Fruit fly (Drosophila melanogaster) whole organism, embryonic: ENCODE data around the gene CG16978.
A peak's percentile ranks its signal among the peaks of the same experiment; 100 is the strongest.

Experiments used
- ATbp ChIP-seq: fragments of 200-800 bp; sonication (Bioruptor generic); optimal IDR thresholded peaks from 2 replicates; lab custom pipeline; 2017; ENCODE audit warnings: missing biosample characterization, mild to moderate bottlenecking, missing genetic modification characterization, missing genetic modification reagents
- CG14050 ChIP-seq: fragments of 200-800 bp; sonication (Bioruptor generic); IDR thresholded peaks from 3 replicates; pipeline ENCODE4 v1.3.6; 2022; ENCODE audit warnings: missing biosample characterization, missing genetic modification characterization
- CG17361 ChIP-seq: fragments of 200-800 bp; sonication (Bioruptor generic); IDR thresholded peaks from 3 replicates; pipeline ENCODE4 v1.3.6; 2022; ENCODE audit warnings: missing biosample characterization, missing genetic modification characterization
- CG17568 ChIP-seq: fragments of 200-800 bp; sonication (Bioruptor generic); optimal IDR thresholded peaks from 2 replicates; lab custom pipeline; 2018; ENCODE audit warnings: missing biosample characterization, mild to moderate bottlenecking, missing genetic modification characterization, moderate library complexity
- CG17829 ChIP-seq: fragments of 200-800 bp; optimal IDR thresholded peaks from 2 replicates; lab custom pipeline; 2019; ENCODE audit warnings: missing biosample characterization, mild to moderate bottlenecking, missing genetic modification characterization, moderate library complexity
- CG31365 ChIP-seq: fragments of 200-800 bp; sonication (Bioruptor generic); optimal IDR thresholded peaks from 2 replicates; lab custom pipeline; 2018; ENCODE audit warnings: missing biosample characterization, mild to moderate bottlenecking, missing genetic modification characterization
- CG4707 ChIP-seq: fragments of 200-800 bp; sonication (Bioruptor generic); optimal IDR thresholded peaks from 2 replicates; lab custom pipeline; 2018; ENCODE audit warnings: missing biosample characterization, mild to moderate bottlenecking, missing genetic modification characterization, moderate library complexity
- CG5953 ChIP-seq: fragments of 200-800 bp; sonication (Bioruptor generic); IDR thresholded peaks from 2 replicates; pipeline ENCODE4 v1.3.6; 2022; ENCODE audit warnings: missing biosample characterization, missing genetic modification characterization
- CG6791 ChIP-seq: fragments of 200-800 bp; sonication (Bioruptor generic); IDR thresholded peaks from 3 replicates; pipeline ENCODE4 v1.3.6; 2022; ENCODE audit warnings: missing biosample characterization, missing genetic modification characterization; ENCODE audit not compliant: partially characterized antibody
- CG7786 ChIP-seq: fragments of 200-800 bp; sonication (Bioruptor generic); optimal IDR thresholded peaks from 2 replicates; lab custom pipeline; 2016; ENCODE audit warnings: missing biosample characterization, missing genetic modification characterization
- CG7928 ChIP-seq: fragments of 200-800 bp; sonication (Bioruptor generic); optimal IDR thresholded peaks from 2 replicates; lab custom pipeline; 2017; ENCODE audit warnings: missing biosample characterization, mild to moderate bottlenecking, missing genetic modification characterization
- CG7963 ChIP-seq: fragments of 200-800 bp; sonication (Bioruptor generic); IDR thresholded peaks from 3 replicates; pipeline ENCODE4 v1.3.6; 2022; ENCODE audit warnings: missing biosample characterization, missing genetic modification characterization; ENCODE audit not compliant: partially characterized antibody
- CG7987 ChIP-seq: fragments of 200-800 bp; sonication (Bioruptor generic); optimal IDR thresholded peaks from 2 replicates; lab custom pipeline; 2018; ENCODE audit warnings: missing biosample characterization, mild to moderate bottlenecking, missing genetic modification characterization, moderate library complexity
- CHES-1-like ChIP-seq: fragments of 200-800 bp; sonication (Bioruptor generic); optimal IDR thresholded peaks from 2 replicates; lab custom pipeline; 2016; ENCODE audit warnings: missing biosample characterization, missing genetic modification characterization
- CoRest ChIP-seq: fragments of 200-800 bp; sonication (Bioruptor generic); optimal IDR thresholded peaks from 3 replicates; lab custom pipeline; 2018; ENCODE audit warnings: missing biosample characterization, mild to moderate bottlenecking, missing genetic modification characterization, moderate library complexity
- Dad ChIP-seq: fragments of 200-800 bp; sonication (Bioruptor generic); optimal IDR thresholded peaks from 3 replicates; lab custom pipeline; 2016; ENCODE audit warnings: missing biosample characterization, missing genetic modification characterization
- Dfd ChIP-seq, 2 experiments: fragments of >200 bp; optimal IDR thresholded peaks; 2 replicates each; lab custom pipeline; 2017; ENCODE audit warnings: missing biosample characterization in 2 of 2, missing genetic modification characterization in 2 of 2
- Gug ChIP-seq: fragments of 200-800 bp; sonication (Bioruptor generic); IDR thresholded peaks from 4 replicates; pipeline ENCODE4 v1.3.6; 2022; ENCODE audit warnings: missing biosample characterization, missing genetic modification characterization
- HLH3B ChIP-seq: fragments of 200-800 bp; sonication (Bioruptor generic); IDR thresholded peaks from 2 replicates; pipeline ENCODE4 v1.3.6; 2022; ENCODE audit warnings: missing biosample characterization, missing genetic modification characterization
- HLH4C ChIP-seq: fragments of 200-800 bp; sonication (Bioruptor generic); IDR thresholded peaks from 3 replicates; pipeline ENCODE4 v1.3.6; 2022; ENCODE audit warnings: missing biosample characterization, missing genetic modification characterization; ENCODE audit not compliant: partially characterized antibody
- HLH54F ChIP-seq: fragments of 200-800 bp; sonication (Bioruptor generic); optimal IDR thresholded peaks from 3 replicates; lab custom pipeline; 2016; ENCODE audit warnings: missing biosample characterization, missing genetic modification characterization
- Hey ChIP-seq: fragments of 200-800 bp; sonication (Bioruptor generic); optimal IDR thresholded peaks from 3 replicates; lab custom pipeline; 2018; ENCODE audit warnings: missing biosample characterization, mild to moderate bottlenecking, missing genetic modification characterization
- Kr ChIP-seq: fragments of 200-800 bp; sonication (Bioruptor generic); optimal IDR thresholded peaks from 2 replicates; lab custom pipeline; 2017; ENCODE audit warnings: missing biosample characterization, mild to moderate bottlenecking, missing genetic modification characterization
- Mes4 ChIP-seq: fragments of 200-800 bp; sonication (Bioruptor generic); optimal IDR thresholded peaks from 2 replicates; lab custom pipeline; 2016; ENCODE audit warnings: missing biosample characterization, missing genetic modification characterization
- Sox100B ChIP-seq: fragments of 200-800 bp; sonication (Bioruptor generic); optimal IDR thresholded peaks from 3 replicates; lab custom pipeline; 2018; ENCODE audit warnings: missing biosample characterization, mild to moderate bottlenecking, missing genetic modification characterization
- Xbp1 ChIP-seq: fragments of 200-800 bp; sonication (Bioruptor generic); optimal IDR thresholded peaks from 3 replicates; lab custom pipeline; 2016; ENCODE audit warnings: missing biosample characterization, mild to moderate bottlenecking, missing genetic modification characterization
- Xrp1 ChIP-seq: fragments of 200-800 bp; sonication (Bioruptor generic); IDR thresholded peaks from 2 replicates; pipeline ENCODE4 v1.3.6; 2022; ENCODE audit warnings: missing biosample characterization, missing genetic modification characterization
- ara ChIP-seq: fragments of 200-800 bp; sonication (Bioruptor generic); IDR thresholded peaks from 2 replicates; pipeline ENCODE4 v1.3.6; 2022; ENCODE audit warnings: missing biosample characterization, missing genetic modification characterization
- bbx ChIP-seq: fragments of 200-800 bp; sonication (Bioruptor generic); IDR thresholded peaks from 2 replicates; pipeline ENCODE4 v1.3.6; 2022; ENCODE audit warnings: missing biosample characterization, missing genetic modification characterization; ENCODE audit not compliant: partially characterized antibody
- dimm ChIP-seq: fragments of 200-800 bp; sonication (Bioruptor generic); IDR thresholded peaks from 2 replicates; pipeline ENCODE4 v1.3.6; 2022; ENCODE audit warnings: missing biosample characterization, missing genetic modification characterization
- dpn ChIP-seq, 2 experiments: fragments of 200-800 bp; sonication (Bioruptor generic); optimal IDR thresholded peaks; 3 replicates each; lab custom pipeline; 2016; ENCODE audit warnings: missing biosample characterization in 2 of 2, missing genetic modification characterization in 2 of 2
- esg ChIP-seq: fragments of 200-800 bp; sonication (Bioruptor generic); conservative IDR thresholded peaks from 2 replicates; pipeline ENCODE4 v1.3.6; 2022; ENCODE audit warnings: missing biosample characterization, missing genetic modification characterization
- eve ChIP-seq, 2 experiments: fragments of >200 bp; optimal IDR thresholded peaks; 2 replicates each; lab custom pipeline; 2017; ENCODE audit warnings: missing biosample characterization in 2 of 2, missing genetic modification characterization in 2 of 2
- ewg ChIP-seq: fragments of 200-800 bp; sonication (Bioruptor generic); optimal IDR thresholded peaks from 3 replicates; lab custom pipeline; 2017; ENCODE audit warnings: mild to moderate bottlenecking, missing biosample characterization, missing genetic modification reagents, missing genetic modification characterization
- grau ChIP-seq: fragments of 200-800 bp; optimal IDR thresholded peaks from 3 replicates; lab custom pipeline; 2019; ENCODE audit warnings: missing biosample characterization, mild to moderate bottlenecking, missing genetic modification characterization, moderate library complexity
- grn ChIP-seq: fragments of 200-800 bp; sonication (Bioruptor generic); optimal IDR thresholded peaks from 3 replicates; lab custom pipeline; 2017; ENCODE audit warnings: missing biosample characterization, missing genetic modification characterization
- hbn ChIP-seq: fragments of 200-800 bp; sonication (Bioruptor generic); IDR thresholded peaks from 2 replicates; pipeline ENCODE4 v1.3.6; 2022; ENCODE audit warnings: missing biosample characterization, missing genetic modification characterization; ENCODE audit not compliant: partially characterized antibody
- jumu ChIP-seq: fragments of 200-800 bp; sonication (Bioruptor generic); optimal IDR thresholded peaks from 3 replicates; lab custom pipeline; 2016; ENCODE audit warnings: missing biosample characterization, missing genetic modification characterization
- kah ChIP-seq: fragments of 200-800 bp; sonication (Bioruptor generic); optimal IDR thresholded peaks from 2 replicates; lab custom pipeline; 2018; ENCODE audit warnings: missing biosample characterization, mild to moderate bottlenecking, missing genetic modification characterization
- kay ChIP-seq: fragments of 200-800 bp; sonication (Bioruptor generic); optimal IDR thresholded peaks from 2 replicates; lab custom pipeline; 2016; ENCODE audit warnings: missing biosample characterization, missing genetic modification characterization
- knrl ChIP-seq: fragments of 200-800 bp; sonication (Bioruptor generic); IDR thresholded peaks from 3 replicates; pipeline ENCODE4 v1.3.6; 2022; ENCODE audit warnings: missing biosample characterization, missing genetic modification characterization; ENCODE audit not compliant: partially characterized antibody
- lilli ChIP-seq: fragments of 200-800 bp; sonication (Bioruptor generic); optimal IDR thresholded peaks from 3 replicates; lab custom pipeline; 2016; ENCODE audit warnings: missing biosample characterization, missing genetic modification characterization
- luna ChIP-seq: fragments of 200-800 bp; sonication (Bioruptor generic); optimal IDR thresholded peaks from 2 replicates; lab custom pipeline; 2016; ENCODE audit warnings: missing biosample characterization, missing genetic modification characterization
- mld ChIP-seq: fragments of 200-800 bp; sonication (Bioruptor generic); IDR thresholded peaks from 3 replicates; pipeline ENCODE4 v1.3.6; 2022; ENCODE audit warnings: missing biosample characterization, missing genetic modification characterization; ENCODE audit not compliant: partially characterized antibody
- pb ChIP-seq: fragments of 200-800 bp; sonication (Bioruptor generic); optimal IDR thresholded peaks from 3 replicates; lab custom pipeline; 2016; ENCODE audit warnings: missing biosample characterization, missing genetic modification characterization
- sna ChIP-seq: fragments of 200-800 bp; sonication (Bioruptor generic); IDR thresholded peaks from 2 replicates; pipeline ENCODE4 v1.3.6; 2022; ENCODE audit warnings: missing biosample characterization, missing genetic modification characterization; ENCODE audit not compliant: partially characterized antibody
- stc ChIP-seq: fragments of 200-800 bp; sonication (Bioruptor generic); IDR thresholded peaks from 2 replicates; pipeline ENCODE4 v1.3.6; 2022; ENCODE audit warnings: missing biosample characterization, missing genetic modification characterization
- zf30C ChIP-seq: fragments of 200-800 bp; sonication (Bioruptor generic); optimal IDR thresholded peaks from 3 replicates; lab custom pipeline; 2018; ENCODE audit warnings: missing biosample characterization, mild to moderate bottlenecking, missing genetic modification characterization

Gene CG16978

DNA sequence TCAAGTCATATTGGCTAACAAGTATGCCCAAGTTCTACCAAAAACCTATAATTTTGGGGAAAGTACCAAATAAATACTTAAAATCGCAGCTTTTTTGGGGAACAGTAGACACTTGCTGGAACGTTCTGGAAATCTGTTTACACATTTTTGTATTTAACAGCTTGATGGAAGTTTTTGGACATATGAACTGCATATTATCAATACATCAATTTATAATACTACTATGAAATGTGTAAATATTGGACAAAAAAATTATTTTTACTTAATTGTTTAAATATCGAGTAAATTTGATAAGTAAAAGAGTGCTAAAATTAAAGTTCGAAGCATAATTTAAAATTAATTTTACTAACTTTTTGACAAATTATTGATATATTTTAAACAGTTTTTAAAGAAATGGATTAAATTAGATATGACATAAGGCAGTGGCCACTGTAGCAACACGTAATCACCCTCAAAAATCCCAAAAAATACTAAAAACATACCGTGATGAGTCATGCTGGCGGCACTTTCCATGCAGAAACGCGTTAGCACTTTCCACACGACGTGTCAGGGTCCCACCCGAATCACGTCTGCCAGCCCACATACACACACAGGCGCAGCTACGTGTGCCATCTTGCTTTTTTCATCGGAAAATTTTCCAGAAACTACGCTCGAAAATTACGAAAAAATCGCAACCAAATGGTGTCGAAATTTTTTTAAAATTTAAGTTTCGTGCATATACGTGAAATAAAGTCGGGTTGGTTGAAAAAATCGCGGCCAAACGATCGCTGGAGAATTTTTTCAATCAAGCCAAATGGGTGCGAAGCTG is 21.8 kb upstream of the CG16978 start, which contains the start of gene Sirt1 (continued):
- TF ChIP-seq zf30C (GFP tag; lab: Kevin White, UChicago) (no peak), pb (GFP tag; lab: Kevin White, UChicago) (no peak), Sox100B (GFP tag; lab: Kevin White, UChicago) (no peak), CG31365 (peak; percentile 29), Mes4 (GFP tag; lab: Kevin White, UChicago) (no peak), jumu (GFP tag; lab: Kevin White, UChicago) (peak; percentile 22), CG4707 (GFP tag; lab: Kevin White, UChicago) (no peak), CG17568 (GFP tag; lab: Kevin White, UChicago) (peak; percentile 35), knrl (GFP tag; lab: Robert Waterston, UW) (peak; percentile 32; the same call in 1 of the 3 replicates), ara (GFP tag; lab: Robert Waterston, UW) (peak; percentile 54; the same call in 1 of the 2 replicates), CG7963 (no peak), luna (GFP tag; lab: Kevin White, UChicago) (no peak), CG6791 (GFP tag; lab: Robert Waterston, UW) (0 out of 3 replicates have a peak, but pooled peaks have one; percentile 26), sna (no peak), kah (GFP tag; lab: Kevin White, UChicago) (peak; percentile 49), CG17361 (GFP tag; lab: Robert Waterston, UW) (peak; percentile 98), stc (peak; percentile 50; the same call in 1 of the 2 replicates), CHES-1-like (GFP tag; lab: Kevin White, UChicago) (no peak), hbn (GFP tag; lab: Robert Waterston, UW) (no peak), grau (peak; percentile 99), CG5953 (GFP tag; lab: Robert Waterston, UW) (peak; percentile 29; the same call in 1 of the 2 replicates), Kr (GFP tag; lab: Kevin White, UChicago) (no peak), Xbp1 (GFP tag; lab: Kevin White, UChicago) (peak; percentile 92), kay (GFP tag; lab: Kevin White, UChicago) (peak; percentile 100), CG17829 (peak; percentile 88), dpn (GFP tag; optimal IDR thresholded peaks at IDR 0.05; lab: Kevin White, UChicago) (peak; percentile 52 to 85), ATbp (GFP tag; lab: Kevin White, UChicago) (peak; percentile 62), CG7987 (GFP tag; lab: Kevin White, UChicago) (peak; percentile 24), CG14050 (0 out of 3 replicates have a peak, but pooled peaks have one; percentile 47), HLH54F (peak; percentile 53), HLH4C (GFP tag; lab: Robert Waterston, UW) (no peak), CoRest (tag; lab: Kevin White, UChicago) (peak; percentile 98), Gug (peak; percentile 77; the same call in 3 of the 4 replicates), dimm (GFP tag; lab: Robert Waterston, UW) (no peak), Dad (GFP tag; lab: Kevin White, UChicago) (no peak), esg (GFP tag; lab: Robert Waterston, UW) (peak; percentile 83), CG7928 (peak; percentile 51), mld (GFP tag; lab: Robert Waterston, UW) (no peak), HLH3B (GFP tag; lab: Robert Waterston, UW) (peak; percentile 63; the same call in 1 of the 2 replicates), Hey (tag; lab: Kevin White, UChicago) (no peak), bbx (peak; percentile 63; the same call in 1 of the 2 replicates), grn (no peak), ewg (peak; percentile 55), Dfd (GFP tag; optimal IDR thresholded peaks at IDR 0.05; lab: Kevin White, UChicago) (no peak), eve (GFP tag; optimal IDR thresholded peaks at IDR 0.05; lab: Kevin White, UChicago) (no peak), CG7786 (peak; percentile 16), lilli (GFP tag; lab: Kevin White, UChicago) (peak; percentile 76), Xrp1 (GFP tag; lab: Robert Waterston, UW) (peak; percentile 80)
